Fruit fly (Drosophila melanogaster) whole organism, adult: ENCODE measurements around the gene CG17841.

ENCODE experiments used
- CG11617 ChIP-seq: fragments of 200-800 bp; sonication (Bioruptor generic); optimal IDR thresholded peaks from 2 replicates; lab custom pipeline; 2017; ENCODE audit warnings: mild to moderate bottlenecking, missing biosample characterization, missing genetic modification reagents, missing genetic modification characterization
- CG12768 ChIP-seq: fragments of 200-800 bp; sonication (Bioruptor generic); optimal IDR thresholded peaks from 2 replicates; lab custom pipeline; 2017; ENCODE audit warnings: missing biosample characterization, missing genetic modification characterization, mild to moderate bottlenecking, moderate library complexity, missing genetic modification reagents
- CG14711 ChIP-seq: fragments of 200-800 bp; sonication (Bioruptor generic); optimal IDR thresholded peaks from 2 replicates; lab custom pipeline; 2018; ENCODE audit warnings: missing biosample characterization, mild to moderate bottlenecking, missing genetic modification characterization, moderate library complexity
- CG1620 ChIP-seq: fragments of 200-800 bp; sonication (Bioruptor generic); optimal IDR thresholded peaks from 2 replicates; lab custom pipeline; 2016; ENCODE audit warnings: missing biosample characterization, missing genetic modification characterization
- CG33017 ChIP-seq: fragments of 200-800 bp; sonication (Bioruptor generic); optimal IDR thresholded peaks from 2 replicates; lab custom pipeline; 2018; ENCODE audit warnings: missing biosample characterization, mild to moderate bottlenecking, missing genetic modification characterization, moderate library complexity
- CG5204 ChIP-seq: fragments of 200-800 bp; sonication (Bioruptor generic); optimal IDR thresholded peaks from 2 replicates; lab custom pipeline; 2016; ENCODE audit warnings: missing biosample characterization, missing genetic modification characterization
- CG7045 ChIP-seq: fragments of 200-800 bp; sonication (Bioruptor generic); optimal IDR thresholded peaks from 2 replicates; lab custom pipeline; 2017; ENCODE audit warnings: missing biosample characterization, mild to moderate bottlenecking, missing genetic modification characterization
- CG7101 ChIP-seq: fragments of 200-800 bp; sonication (Bioruptor generic); optimal IDR thresholded peaks from 2 replicates; lab custom pipeline; 2018; ENCODE audit warnings: missing biosample characterization, mild to moderate bottlenecking, missing genetic modification characterization, moderate library complexity
- Clk ChIP-seq: fragments of 200-800 bp; sonication (Bioruptor generic); optimal IDR thresholded peaks from 2 replicates; lab custom pipeline; 2017; ENCODE audit warnings: missing biosample characterization, missing genetic modification characterization
- Crg-1 ChIP-seq: fragments of 200-800 bp; sonication (Bioruptor generic); optimal IDR thresholded peaks from 2 replicates; lab custom pipeline; 2016; ENCODE audit warnings: missing biosample characterization, missing genetic modification characterization
- Hr96 ChIP-seq: fragments of 200-800 bp; sonication (Bioruptor generic); optimal IDR thresholded peaks from 2 replicates; lab custom pipeline; 2016; ENCODE audit warnings: missing biosample characterization, missing genetic modification characterization
- Mnt ChIP-seq: fragments of 200-800 bp; sonication (Bioruptor generic); optimal IDR thresholded peaks from 2 replicates; lab custom pipeline; 2016; ENCODE audit warnings: missing biosample characterization, mild to moderate bottlenecking, missing genetic modification characterization
- bab1 ChIP-seq: fragments of 200-800 bp; sonication (Bioruptor generic); optimal IDR thresholded peaks from 3 replicates; lab custom pipeline; 2019; ENCODE audit warnings: missing biosample characterization, mild to moderate bottlenecking, missing genetic modification characterization, moderate library complexity
- cic ChIP-seq: fragments of 200-800 bp; sonication (Bioruptor generic); optimal IDR thresholded peaks from 2 replicates; lab custom pipeline; 2017; ENCODE audit warnings: missing biosample characterization, mild to moderate bottlenecking, missing genetic modification characterization, moderate library complexity
- cnc ChIP-seq, 2 experiments: fragments of >200 bp; optimal IDR thresholded peaks; 2 replicates each; lab custom pipeline; 2017
- kay ChIP-seq: fragments of 200-800 bp; sonication (Bioruptor generic); peaks from one replicate; lab custom pipeline; 2016; ENCODE audit warnings: missing biosample characterization, missing genetic modification characterization, borderline replicate concordance
- ovo ChIP-seq: fragments of 200-800 bp; sonication (Bioruptor generic); optimal IDR thresholded peaks from 2 replicates; lab custom pipeline; 2016; ENCODE audit warnings: missing biosample characterization, missing genetic modification characterization
- pad ChIP-seq: fragments of 200-800 bp; sonication (Bioruptor generic); optimal IDR thresholded peaks from 3 replicates; lab custom pipeline; 2017; ENCODE audit warnings: missing biosample characterization, missing genetic modification characterization, mild to moderate bottlenecking, moderate library complexity, missing genetic modification reagents
- tj ChIP-seq: fragments of 200-800 bp; sonication (Bioruptor generic); optimal IDR thresholded peaks from 3 replicates; lab custom pipeline; 2017; ENCODE audit warnings: missing biosample characterization, mild to moderate bottlenecking, missing genetic modification characterization, moderate library complexity
- toe ChIP-seq: fragments of 200-800 bp; sonication (Bioruptor generic); optimal IDR thresholded peaks from 2 replicates; lab custom pipeline; 2016; ENCODE audit warnings: missing biosample characterization, missing genetic modification characterization

Gene CG17841

DNA sequence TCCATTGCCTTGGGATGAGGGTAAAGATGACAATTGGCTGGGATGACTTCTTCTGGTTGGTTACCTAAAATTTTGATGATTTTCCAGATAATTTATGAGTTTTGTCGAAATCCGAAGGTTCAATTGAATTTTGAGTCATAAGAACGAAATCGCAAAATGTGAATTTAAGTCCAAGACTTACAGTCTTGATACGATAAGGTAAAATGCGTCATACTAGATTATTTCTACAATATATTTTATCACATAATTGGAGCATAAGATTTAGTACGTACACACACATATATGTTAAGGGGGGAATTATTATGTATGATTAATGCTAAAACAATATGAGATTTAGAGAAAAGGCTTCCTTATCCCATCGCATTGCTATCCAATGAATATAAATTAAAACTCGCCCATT is 13.4 kb downstream of the CG17841 start, which contains the start of gene CG32681:
Gene CG32681, minus strand, starts transcription at position 101 of the 400 bp plus-strand sequence.
- TF ChIP-seq cnc (optimal IDR thresholded peaks at IDR 0.05; lab: Kevin White, UChicago) = no peak
- TF ChIP-seq Mnt (GFP tag; lab: Kevin White, UChicago) = no peak
- no peak for TF ChIP-seq CG7045 (GFP tag; lab: Kevin White, UChicago)
- TF ChIP-seq pad (GFP tag; lab: Kevin White, UChicago) = no peak
- no peak for TF ChIP-seq Clk (GFP tag; lab: Kevin White, UChicago)
- TF ChIP-seq bab1 (GFP tag; lab: Kevin White, UChicago) = no peak
- TF ChIP-seq kay (GFP tag; lab: Kevin White, UChicago) = no peak
- TF ChIP-seq Crg-1 = no peak
- TF ChIP-seq CG11617 (GFP tag; lab: Kevin White, UChicago) = no peak
- no peak for TF ChIP-seq CG33017 (tag; lab: Kevin White, UChicago)
- TF ChIP-seq tj (GFP tag; lab: Kevin White, UChicago) = no peak
- no peak for TF ChIP-seq toe (GFP tag; lab: Kevin White, UChicago)
- TF ChIP-seq CG1620 (GFP tag; lab: Kevin White, UChicago) = no peak
- no peak for TF ChIP-seq CG5204 (GFP tag; lab: Kevin White, UChicago)

DNA sequence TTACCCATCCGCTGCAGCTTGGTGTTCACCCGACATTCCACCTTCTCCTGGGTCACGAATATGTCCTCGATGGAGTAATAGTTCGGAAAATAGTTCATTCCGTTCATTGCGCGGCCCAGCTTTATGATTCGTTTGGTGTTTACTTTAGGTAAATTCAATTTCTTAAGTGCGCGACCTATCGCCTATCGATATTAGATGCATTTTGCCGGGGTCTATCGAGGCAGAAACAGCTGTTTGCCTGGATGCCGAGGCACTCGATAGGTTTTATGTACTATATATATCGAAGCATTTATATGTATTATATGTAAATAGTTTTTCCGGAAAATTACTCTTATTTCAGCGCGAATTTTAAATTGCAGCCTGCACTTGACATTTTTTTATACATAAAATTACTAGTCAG is 17.1 kb downstream of the CG17841 start:
- no peak for TF ChIP-seq CG7045 (GFP tag; lab: Kevin White, UChicago)
- TF ChIP-seq CG14711 = no peak
- no peak for TF ChIP-seq kay (GFP tag; lab: Kevin White, UChicago)
- TF ChIP-seq tj (GFP tag; lab: Kevin White, UChicago) = no peak
- TF ChIP-seq CG33017 (tag; lab: Kevin White, UChicago) = no peak

DNA sequence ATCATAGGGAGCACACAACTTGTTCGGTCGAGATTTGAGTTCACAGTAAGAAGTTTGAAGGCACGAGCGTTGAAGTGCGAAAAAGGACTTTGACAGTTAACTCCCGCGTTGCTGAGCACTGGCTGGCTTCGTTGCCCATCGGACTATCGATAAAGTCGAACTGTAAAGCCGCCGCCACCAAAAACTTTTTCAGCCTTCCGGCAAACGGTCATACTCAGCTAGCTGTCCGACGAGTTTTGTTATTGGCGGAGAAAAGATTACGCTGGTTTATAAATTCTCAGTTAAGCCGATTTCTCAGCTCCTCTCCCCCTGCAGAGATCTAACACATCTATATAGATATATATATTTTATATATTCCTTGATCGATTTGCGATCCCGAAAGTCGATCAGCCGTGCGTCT is 17.9 kb downstream of the CG17841 start, which contains the start of the genes Psf3 and flw:
Gene Psf3, minus strand, starts transcription at position 105 of the 400 bp plus-strand sequence.
Gene flw, plus strand, starts transcription at position 204 of the 400 bp plus-strand sequence.
- peak; percentile 8 for TF ChIP-seq CG14711
- TF ChIP-seq Clk (GFP tag; lab: Kevin White, UChicago) = no peak
- no peak for TF ChIP-seq Hr96 (GFP tag; lab: Kevin White, UChicago)
- TF ChIP-seq CG11617 (GFP tag; lab: Kevin White, UChicago) = no peak
- no peak for TF ChIP-seq CG33017 (tag; lab: Kevin White, UChicago)
- peak; percentile 37 for TF ChIP-seq CG7101
- TF ChIP-seq pad (GFP tag; lab: Kevin White, UChicago) = peak; percentile 45
- no peak for TF ChIP-seq CG7045 (GFP tag; lab: Kevin White, UChicago)
- TF ChIP-seq Mnt (GFP tag; lab: Kevin White, UChicago) = no peak
- peak; percentile 39 for TF ChIP-seq Crg-1
- no peak for TF ChIP-seq cnc (optimal IDR thresholded peaks at IDR 0.05; lab: Kevin White, UChicago)
- TF ChIP-seq CG12768 = peak; percentile 31
- TF ChIP-seq tj (GFP tag; lab: Kevin White, UChicago) = no peak
- peak; percentile 31 for TF ChIP-seq toe (GFP tag; lab: Kevin White, UChicago)
- TF ChIP-seq cic (GFP tag; lab: Kevin White, UChicago) = peak; percentile 10
- TF ChIP-seq bab1 (GFP tag; lab: Kevin White, UChicago) = peak; percentile 26
- TF ChIP-seq kay (GFP tag; lab: Kevin White, UChicago) = no peak
- TF ChIP-seq CG1620 (GFP tag; lab: Kevin White, UChicago) = peak; percentile 74
- peak; percentile 51 for TF ChIP-seq ovo (GFP tag; lab: Kevin White, UChicago)
- no peak for TF ChIP-seq CG5204 (GFP tag; lab: Kevin White, UChicago)

DNA sequence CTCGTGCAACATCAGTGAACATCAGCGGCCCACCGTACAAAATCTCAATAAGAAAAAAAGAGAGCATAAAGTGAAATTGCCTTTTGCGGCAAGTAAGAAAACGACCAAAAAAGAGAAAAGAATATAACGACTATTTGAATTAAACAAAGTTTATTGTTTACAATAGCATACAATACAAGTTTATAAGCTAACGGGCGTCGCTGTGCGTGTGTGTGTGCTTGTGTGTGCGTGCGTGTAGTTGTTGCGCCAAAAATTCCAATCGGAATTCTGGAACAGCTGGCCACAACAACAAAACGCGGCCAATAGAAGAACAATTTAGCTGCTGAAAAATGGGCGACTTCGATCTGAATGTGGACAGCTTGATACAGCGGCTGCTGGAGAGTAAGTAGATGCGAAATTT is 18.3 kb downstream of the CG17841 start:
- TF ChIP-seq toe (GFP tag; lab: Kevin White, UChicago) (no peak), kay (GFP tag; lab: Kevin White, UChicago) (peak; percentile 70)

DNA sequence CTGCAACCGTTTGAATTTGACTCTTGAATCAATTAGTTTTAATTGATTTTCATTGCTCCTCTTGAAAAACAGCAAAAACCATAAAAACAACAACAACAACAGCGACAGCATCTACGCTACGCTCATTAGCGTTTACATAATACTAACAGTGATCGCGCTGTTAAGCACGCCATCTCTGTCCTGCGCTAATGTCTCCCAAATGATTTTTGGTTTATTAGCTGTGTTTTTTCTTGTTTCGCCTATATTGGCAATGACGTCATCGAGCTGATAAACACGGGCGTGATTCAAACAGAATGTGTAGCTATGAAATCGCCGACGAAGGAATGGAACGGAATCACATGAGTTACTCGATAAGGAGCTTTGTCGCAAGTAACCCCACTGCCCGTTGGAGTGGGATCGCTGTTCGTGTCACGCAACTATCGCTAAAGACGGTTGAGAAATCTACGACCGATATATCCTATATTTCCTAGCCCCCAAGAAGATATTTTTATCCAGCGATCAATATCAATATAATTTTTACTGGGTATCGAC is 19.0 kb downstream of the CG17841 start:
- no peak for TF ChIP-seq CG7101
- no peak for TF ChIP-seq Mnt (GFP tag; lab: Kevin White, UChicago)
- TF ChIP-seq kay (GFP tag; lab: Kevin White, UChicago) = peak; percentile 7

DNA sequence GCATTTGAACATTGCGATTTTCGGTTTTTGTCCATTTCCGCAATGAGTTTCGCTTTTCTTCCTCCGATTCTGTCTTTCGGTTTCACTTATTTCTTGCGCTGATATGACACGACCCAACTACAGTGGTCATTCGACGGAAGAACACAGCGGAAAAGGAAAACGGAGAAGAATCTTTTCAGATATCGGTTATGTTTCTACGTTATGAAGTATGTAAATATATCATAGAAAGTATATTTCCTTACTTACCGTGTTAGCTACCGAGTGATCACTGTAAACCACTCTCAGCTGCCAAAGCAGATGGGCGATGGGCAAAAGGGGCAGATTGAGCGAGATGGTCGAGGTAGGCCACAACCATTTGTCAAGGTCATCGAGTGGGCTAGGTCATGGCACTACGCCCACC is 19.8 kb downstream of the CG17841 start:
- TF ChIP-seq bab1 (GFP tag; lab: Kevin White, UChicago) (peak; percentile 2), CG11617 (GFP tag; lab: Kevin White, UChicago) (no peak), cnc (optimal IDR thresholded peaks at IDR 0.05; lab: Kevin White, UChicago) (no peak), pad (GFP tag; lab: Kevin White, UChicago) (no peak), CG14711 (peak; percentile 20), CG7101 (peak; percentile 13), CG12768 (no peak), ovo (GFP tag; lab: Kevin White, UChicago) (no peak), CG1620 (GFP tag; lab: Kevin White, UChicago) (no peak)

DNA sequence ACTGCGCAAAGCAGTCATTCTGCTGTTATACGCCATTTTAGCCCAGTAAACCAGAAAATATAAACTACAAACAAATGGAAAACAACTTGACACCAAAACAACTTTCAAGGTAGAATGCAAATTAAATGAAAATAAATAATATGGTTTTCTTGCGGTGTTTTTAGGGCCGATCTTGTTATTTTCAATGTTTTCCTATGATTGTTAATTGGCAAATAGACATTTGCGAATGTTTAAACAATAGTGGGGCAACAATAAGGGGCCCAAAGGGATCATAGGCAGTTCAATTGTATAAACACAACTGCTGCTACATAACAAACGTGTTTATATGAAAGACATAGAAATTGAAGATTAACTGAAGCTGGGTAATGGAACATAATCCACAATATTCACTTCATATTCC is 29.0 kb downstream of the CG17841 start:
- no peak for TF ChIP-seq Mnt (GFP tag; lab: Kevin White, UChicago)
- no peak for TF ChIP-seq ovo (GFP tag; lab: Kevin White, UChicago)
- TF ChIP-seq Hr96 (GFP tag; lab: Kevin White, UChicago) = no peak
- no peak for TF ChIP-seq CG1620 (GFP tag; lab: Kevin White, UChicago)
